Worm (Caenorhabditis elegans) whole organism, late embryonic: ENCODE data around the gene F48E8.3.

Experiments used
- C08G9.2 ChIP-seq: sonication (generic microtip); optimal IDR thresholded peaks from 2 replicates; lab custom pipeline; 2016; ENCODE audit warnings: mild to moderate bottlenecking, missing genetic modification characterization, moderate library complexity, missing compliant biosample characterization
- K02D7.2 ChIP-seq: sonication (generic microtip); optimal IDR thresholded peaks from 2 replicates; lab custom pipeline; 2017; ENCODE audit warnings: mild to moderate bottlenecking, missing genetic modification characterization, missing compliant biosample characterization
- ceh-18 ChIP-seq: sonication (generic microtip); optimal IDR thresholded peaks from 2 replicates; lab custom pipeline; 2016; ENCODE audit warnings: missing genetic modification characterization, missing compliant biosample characterization
- ceh-2 ChIP-seq: sonication (generic microtip); optimal IDR thresholded peaks from 2 replicates; lab custom pipeline; 2016; ENCODE audit warnings: missing genotype, missing genetic modification characterization, missing compliant biosample characterization
- ceh-22 ChIP-seq: sonication (generic microtip); optimal IDR thresholded peaks from 2 replicates; lab custom pipeline; 2017; ENCODE audit warnings: missing biosample characterization, missing genetic modification characterization
- ceh-24 ChIP-seq: sonication (generic microtip); optimal IDR thresholded peaks from 2 replicates; lab custom pipeline; 2016; ENCODE audit warnings: mild to moderate bottlenecking, missing genetic modification characterization, missing compliant biosample characterization
- ceh-30 ChIP-seq: fragments of 150-350 bp; optimal IDR thresholded peaks from 2 replicates; lab custom pipeline; 2014; ENCODE audit warnings: missing biosample characterization, missing genetic modification characterization
- ceh-45 ChIP-seq: fragments of 200-800 bp; sonication (Bioruptor generic); IDR thresholded peaks from 2 replicates; pipeline ENCODE4 v1.3.6; 2022; ENCODE audit warnings: missing genetic modification reagents, missing genetic modification characterization, missing compliant biosample characterization
- che-1 ChIP-seq: sonication (generic microtip); optimal IDR thresholded peaks from 2 replicates; lab custom pipeline; 2016; ENCODE audit warnings: mild to moderate bottlenecking, missing genetic modification characterization, missing compliant biosample characterization
- dmd-4 ChIP-seq: sonication (generic microtip); optimal IDR thresholded peaks from 2 replicates; lab custom pipeline; 2016; ENCODE audit warnings: borderline replicate concordance, missing genetic modification characterization, missing compliant biosample characterization
- elt-2 ChIP-seq: sonication (generic microtip); optimal IDR thresholded peaks from 2 replicates; lab custom pipeline; 2016; ENCODE audit warnings: missing genetic modification reagents, missing genetic modification characterization, missing compliant biosample characterization
- elt-4 ChIP-seq: sonication (generic microtip); optimal IDR thresholded peaks from 2 replicates; lab custom pipeline; 2016; ENCODE audit warnings: missing genetic modification characterization, missing compliant biosample characterization
- ets-4 ChIP-seq: sonication (generic microtip); optimal IDR thresholded peaks from 2 replicates; lab custom pipeline; 2016; ENCODE audit warnings: missing genetic modification characterization, missing compliant biosample characterization
- eyg-1 ChIP-seq: sonication (generic microtip); optimal IDR thresholded peaks from 2 replicates; lab custom pipeline; 2016; ENCODE audit warnings: missing genotype, missing genetic modification characterization, missing compliant biosample characterization
- fax-1 ChIP-seq: sonication (generic microtip); optimal IDR thresholded peaks from 2 replicates; lab custom pipeline; 2016; ENCODE audit warnings: missing genotype, missing genetic modification characterization, missing compliant biosample characterization
- fkh-6 ChIP-seq: sonication (generic microtip); optimal IDR thresholded peaks from 2 replicates; lab custom pipeline; 2016; ENCODE audit warnings: missing genetic modification characterization, missing compliant biosample characterization
- hlh-15 ChIP-seq: sonication (generic microtip); optimal IDR thresholded peaks from 2 replicates; lab custom pipeline; 2016; ENCODE audit warnings: missing genetic modification characterization, missing compliant biosample characterization
- lim-6 ChIP-seq: sonication (generic microtip); optimal IDR thresholded peaks from 2 replicates; lab custom pipeline; 2016; ENCODE audit warnings: missing genetic modification characterization, missing compliant biosample characterization
- mec-3 ChIP-seq: sonication (generic microtip); optimal IDR thresholded peaks from 2 replicates; lab custom pipeline; 2016; ENCODE audit warnings: borderline replicate concordance, missing genetic modification characterization, missing compliant biosample characterization
- nfya-1 ChIP-seq: sonication (generic microtip); optimal IDR thresholded peaks from 2 replicates; lab custom pipeline; 2017; ENCODE audit warnings: missing genetic modification characterization, mild to moderate bottlenecking, missing compliant biosample characterization, antibody characterized with exemption, moderate library complexity
- nhr-11 ChIP-seq: fragments of 150-350 bp; optimal IDR thresholded peaks from 2 replicates; lab custom pipeline; 2014; ENCODE audit warnings: missing biosample characterization, missing genetic modification characterization
- pag-3 ChIP-seq: sonication (generic microtip); optimal IDR thresholded peaks from 2 replicates; lab custom pipeline; 2016; ENCODE audit warnings: missing compliant biosample characterization, missing genetic modification characterization, borderline replicate concordance
- pax-1 ChIP-seq: fragments of 150-350 bp; optimal IDR thresholded peaks from 2 replicates; lab custom pipeline; 2014; ENCODE audit warnings: missing biosample characterization, missing genetic modification characterization
- pha-4 ChIP-seq: fragments of 150-350 bp; optimal IDR thresholded peaks from 2 replicates; lab custom pipeline; 2018; ENCODE audit warnings: missing biosample characterization, missing genetic modification reagents, missing genetic modification characterization
- pqm-1 ChIP-seq: sonication (generic microtip); optimal IDR thresholded peaks from 2 replicates; lab custom pipeline; 2016; ENCODE audit warnings: missing genetic modification characterization, missing compliant biosample characterization
- pros-1 ChIP-seq: fragments of 150-350 bp; optimal IDR thresholded peaks from 2 replicates; lab custom pipeline; 2014; ENCODE audit warnings: missing biosample characterization, missing genetic modification reagents, missing genetic modification characterization
- ref-2 ChIP-seq: sonication (generic microtip); optimal IDR thresholded peaks from 2 replicates; lab custom pipeline; 2016; ENCODE audit warnings: missing genetic modification characterization, missing compliant biosample characterization
- sdc-2 ChIP-seq: sonication (generic microtip); optimal IDR thresholded peaks from 2 replicates; lab custom pipeline; 2016; ENCODE audit warnings: missing genotype, missing genetic modification characterization, missing compliant biosample characterization
- sox-2 ChIP-seq: fragments of 200-800 bp; sonication (Bioruptor generic); IDR thresholded peaks from 2 replicates; pipeline ENCODE4 v1.3.6; 2022; ENCODE audit warnings: missing genetic modification reagents, missing genetic modification characterization, missing compliant biosample characterization
- sox-4 ChIP-seq: sonication (generic microtip); optimal IDR thresholded peaks from 2 replicates; lab custom pipeline; 2017; ENCODE audit warnings: mild to moderate bottlenecking, missing genetic modification characterization, inconsistent platforms, missing compliant biosample characterization
- unc-55 ChIP-seq: sonication (generic microtip); optimal IDR thresholded peaks from 2 replicates; lab custom pipeline; 2017; ENCODE audit warnings: missing biosample characterization, missing genetic modification reagents, missing genetic modification characterization

The F48E8.3 gene

ce11 chrIII:5420276-5420675, 40.9 kb upstream of the F48E8.3 start:
- TF ChIP-seq ceh-2 (tag; lab: Kevin White, UChicago) (no peak), sdc-2 (tag; lab: Kevin White, UChicago) (no peak), ets-4 (tag; lab: Kevin White, UChicago) (no peak), ceh-24 (tag; lab: Kevin White, UChicago) (no peak), elt-2 (tag; lab: Kevin White, UChicago) (no peak), nhr-11 (tag; lab: Kevin White, UChicago) (no peak), hlh-15 (tag; lab: Kevin White, UChicago) (no peak), pqm-1 (tag; lab: Kevin White, UChicago) (no peak), ceh-45 (GFP tag; lab: Robert Waterston, UW) (no peak), dmd-4 (tag; lab: Kevin White, UChicago) (no peak), eyg-1 (tag; lab: Kevin White, UChicago) (no peak), pros-1 (tag; lab: Kevin White, UChicago) (no peak), ceh-30 (no peak), fax-1 (tag; lab: Kevin White, UChicago) (no peak), pag-3 (tag; lab: Kevin White, UChicago) (no peak), K02D7.2 (no peak), lim-6 (tag; lab: Kevin White, UChicago) (no peak), che-1 (tag; lab: Kevin White, UChicago) (no peak), pha-4 (tag; lab: Kevin White, UChicago) (no peak), C08G9.2 (tag; lab: Kevin White, UChicago) (no peak)

ce11 chrIII:5421406-5421805, 39.8 kb upstream of the F48E8.3 start:
- TF ChIP-seq nfya-1 (tag; lab: Kevin White, UChicago) (peak; percentile 9), eyg-1 (tag; lab: Kevin White, UChicago) (no peak), elt-2 (tag; lab: Kevin White, UChicago) (peak; percentile 18), mec-3 (no peak), pha-4 (tag; lab: Kevin White, UChicago) (no peak), ceh-24 (tag; lab: Kevin White, UChicago) (no peak), elt-4 (tag; lab: Kevin White, UChicago) (no peak), ref-2 (tag; lab: Kevin White, UChicago) (no peak), sdc-2 (tag; lab: Kevin White, UChicago) (no peak), unc-55 (GFP tag; lab: Kevin White, UChicago) (peak; percentile 31)

ce11 chrIII:5422561-5423103, 38.5 kb upstream of the F48E8.3 start:
- TF ChIP-seq nhr-11 (tag; lab: Kevin White, UChicago) = no peak
- no peak for TF ChIP-seq sdc-2 (tag; lab: Kevin White, UChicago)
- no peak for TF ChIP-seq ref-2 (tag; lab: Kevin White, UChicago)
- no peak for TF ChIP-seq sox-4 (tag; lab: Kevin White, UChicago)
- TF ChIP-seq fkh-6 (tag; lab: Kevin White, UChicago) = no peak
- TF ChIP-seq ceh-45 (GFP tag; lab: Robert Waterston, UW) = no peak
- TF ChIP-seq mec-3 = no peak
- no peak for TF ChIP-seq ceh-18 (tag; lab: Kevin White, UChicago)
- no peak for TF ChIP-seq unc-55 (GFP tag; lab: Kevin White, UChicago)

ce11 chrIII:5423665-5424133, 37.5 kb upstream of the F48E8.3 start, which contains the start of gene dnj-24:
TSS of gene dnj-24 (minus strand) at chrIII:5424083.
- no peak for TF ChIP-seq sox-2 (GFP tag; lab: Robert Waterston, UW)
- TF ChIP-seq pax-1 (tag; lab: Kevin White, UChicago) = peak; percentile 6

ce11 chrIII:5424363-5424762, 36.8 kb upstream of the F48E8.3 start:
- TF ChIP-seq ceh-22 (tag; lab: Kevin White, UChicago) (no peak), pax-1 (tag; lab: Kevin White, UChicago) (peak; percentile 80)
